Worm (Caenorhabditis elegans): Measurements from ENCODE around the gene F11G11.5.

Gene F11G11.5

ce11 chrII:4905883-4906282 lies 48.2 kb downstream of the F11G11.5 start:
- TF ChIP-seq skn-1 (tag; optimal IDR thresholded peaks at IDR 0.05): no peak
- TF ChIP-seq nhr-76 (tag; optimal IDR thresholded peaks at IDR 0.05): no peak
- TF ChIP-seq nhr-67 (tag; optimal IDR thresholded peaks at IDR 0.05): no peak
- no peak for TF ChIP-seq eor-1 (tag; optimal IDR thresholded peaks at IDR 0.05)
- TF ChIP-seq zag-1 (tag; optimal IDR thresholded peaks at IDR 0.05): no peak
- no peak for TF ChIP-seq ceh-28 (tag; optimal IDR thresholded peaks at IDR 0.05)
- TF ChIP-seq ceh-9 (tag; optimal IDR thresholded peaks at IDR 0.05): no peak
- TF ChIP-seq unc-39 (tag; optimal IDR thresholded peaks at IDR 0.05): no peak
- no peak for TF ChIP-seq sea-2 (GFP tag; optimal IDR thresholded peaks at IDR 0.05)
- no peak for TF ChIP-seq snpc-4 (tag; optimal IDR thresholded peaks at IDR 0.05)
- TF ChIP-seq fkh-2 (tag; optimal IDR thresholded peaks at IDR 0.05): no peak
- no peak for TF ChIP-seq nhr-12 (tag; optimal IDR thresholded peaks at IDR 0.05)
- no peak for TF ChIP-seq elt-3 (tag; optimal IDR thresholded peaks at IDR 0.05)

- peak; percentile 5 for TF ChIP-seq tbx-2 (tag; optimal IDR thresholded peaks at IDR 0.05)
- no peak for TF ChIP-seq fos-1 (tag; optimal IDR thresholded peaks at IDR 0.05)
- peak; percentile 93 for TF ChIP-seq skn-1 (tag; optimal IDR thresholded peaks at IDR 0.05)
- TF ChIP-seq nfya-1 (tag; optimal IDR thresholded peaks at IDR 0.05; ENCODE audit: insufficient read depth): peak; percentile 48
- peak; percentile 22 for TF ChIP-seq elt-2 (tag; optimal IDR thresholded peaks at IDR 0.05)
- TF ChIP-seq egl-5 (tag; optimal IDR thresholded peaks at IDR 0.05): peak; percentile 88
- TF ChIP-seq lin-39 (tag; optimal IDR thresholded peaks at IDR 0.05): peak; percentile 25
- TF ChIP-seq nhr-237 (tag; optimal IDR thresholded peaks at IDR 0.05): no peak
- TF ChIP-seq nhr-23 (tag; optimal IDR thresholded peaks at IDR 0.05): peak; percentile 26
Observed at ce11 chrII:4908160-4908559, 50.4 kb downstream of the F11G11.5 start.
